Worm (Caenorhabditis elegans): ENCODE data around the gene mex-1.

Gene mex-1

ce11 chrII:11968275-11968674 is at the start of gene mex-1:
mex-1 (plus strand) TSS chrII:11968637.
- TF ChIP-seq snpc-1.2 (GFP tag; IDR thresholded peaks at IDR 0.05), result peak; percentile 60
- no peak for TF ChIP-seq T26A8.4 (GFP tag; IDR thresholded peaks at IDR 0.05)
- TF ChIP-seq ZK546.5 (tag; optimal IDR thresholded peaks at IDR 0.05), result no peak
- TF ChIP-seq egl-43 (GFP tag; IDR thresholded peaks at IDR 0.05), result no peak
- no peak for TF ChIP-seq zfp-3 (GFP tag; conservative IDR thresholded peaks at IDR 0.05)
- TF ChIP-seq dmd-8 (GFP tag; IDR thresholded peaks at IDR 0.05), result no peak
- TF ChIP-seq Y48G9A.11 (GFP tag; IDR thresholded peaks at IDR 0.05), result peak; percentile 92
- no peak for TF ChIP-seq daf-16 (GFP tag; optimal IDR thresholded peaks at IDR 0.05)
- TF ChIP-seq daf-16 (tag; optimal IDR thresholded peaks at IDR 0.05), result no peak
- TF ChIP-seq egl-27 (tag; optimal IDR thresholded peaks at IDR 0.05), result no peak
- peak; percentile 84 for TF ChIP-seq unc-130 (GFP tag; optimal IDR thresholded peaks at IDR 0.05)
- no peak for TF ChIP-seq Y105C5A.15 (GFP tag; IDR thresholded peaks at IDR 0.05)
- TF ChIP-seq F49E8.2 (tag; optimal IDR thresholded peaks at IDR 0.05; ENCODE audit: borderline replicate concordance), result peak; percentile 77
- peak in 1 of 2 experiments; percentile 24 for TF ChIP-seq lsy-2 (tag; optimal IDR thresholded peaks at IDR 0.05)
- peak; percentile 88 for TF ChIP-seq lin-38 (GFP tag; IDR thresholded peaks at IDR 0.05)
- TF ChIP-seq tag-97 (GFP tag; IDR thresholded peaks at IDR 0.05), result no peak
- no peak for TF ChIP-seq nhr-42 (GFP tag; IDR thresholded peaks at IDR 0.05)
- TF ChIP-seq spr-1 (tag; optimal IDR thresholded peaks at IDR 0.05), result no peak
- TF ChIP-seq vab-7 (GFP tag; IDR thresholded peaks at IDR 0.05), result peak; percentile 56; the same call in 1 of the 2 replicates

ce11 chrII:11922757-11923538 is 45.5 kb upstream of the mex-1 start:
- peak; percentile 93 for TF ChIP-seq aha-1 (tag)
- TF ChIP-seq D1046.2 (GFP tag; IDR thresholded peaks at IDR 0.05), result no peak

- TF ChIP-seq madf-9 (GFP tag; conservative IDR thresholded peaks at IDR 0.05), result 0 out of 2 replicates have a peak, but pooled peaks have one; percentile 17
- no peak for TF ChIP-seq duxl-1 (tag; optimal IDR thresholded peaks at IDR 0.05; ENCODE audit: poor library complexity)
- no peak for TF ChIP-seq Y5F2A.4 (GFP tag; optimal IDR thresholded peaks at IDR 0.05)
Observed at ce11 chrII:11923620-11924298, 44.7 kb upstream of the mex-1 start.

- TF ChIP-seq lin-13 (GFP tag; optimal IDR thresholded peaks at IDR 0.05), result no peak
- no peak for TF ChIP-seq ceh-32 (tag; optimal IDR thresholded peaks at IDR 0.05; ENCODE audit: poor library complexity)
- no peak for TF ChIP-seq ama-1 (optimal IDR thresholded peaks at IDR 0.05)
- no peak for TF ChIP-seq nhr-76 (tag; optimal IDR thresholded peaks at IDR 0.05)
- peak in 1 of 2 experiments; percentile 12 for TF ChIP-seq unc-62 (GFP tag; optimal IDR thresholded peaks at IDR 0.05 in 1 of 2)
- no peak for TF ChIP-seq unc-62 (tag; optimal IDR thresholded peaks at IDR 0.05)
- TF ChIP-seq F10B5.3 (tag; optimal IDR thresholded peaks at IDR 0.05), result no peak
- TF ChIP-seq pha-4 (GFP tag; IDR thresholded peaks at IDR 0.05), result no peak
- peak; percentile 27 for TF ChIP-seq pha-4 (tag; optimal IDR thresholded peaks at IDR 0.05)
- TF ChIP-seq set-16 (GFP tag; IDR thresholded peaks at IDR 0.05), result no peak
- no peak for TF ChIP-seq mdl-1 (tag; optimal IDR thresholded peaks at IDR 0.05)
- TF ChIP-seq aha-1 (tag), result peak; percentile 87
Observed at ce11 chrII:11925203-11925602, 43.2 kb upstream of the mex-1 start.

Data from whole organism, L4 larva.